Worm (Caenorhabditis elegans) whole organism, late embryonic: ENCODE data around the gene F54E12.2.

ENCODE experiments used
- ceh-2 ChIP-seq: sonication (generic microtip); optimal IDR thresholded peaks from 2 replicates; lab custom pipeline; 2016; ENCODE audit warnings: missing genotype, missing genetic modification characterization, missing compliant biosample characterization
- ceh-24 ChIP-seq: sonication (generic microtip); optimal IDR thresholded peaks from 2 replicates; lab custom pipeline; 2016; ENCODE audit warnings: mild to moderate bottlenecking, missing genetic modification characterization, missing compliant biosample characterization
- ceh-31 ChIP-seq: sonication (generic microtip); optimal IDR thresholded peaks from 2 replicates; lab custom pipeline; 2016; ENCODE audit warnings: missing genetic modification characterization, missing compliant biosample characterization
- ceh-9 ChIP-seq: sonication (generic microtip); optimal IDR thresholded peaks from 2 replicates; lab custom pipeline; 2016; ENCODE audit warnings: mild to moderate bottlenecking, missing genetic modification characterization, inconsistent platforms, missing compliant biosample characterization
- che-1 ChIP-seq: sonication (generic microtip); optimal IDR thresholded peaks from 2 replicates; lab custom pipeline; 2016; ENCODE audit warnings: mild to moderate bottlenecking, missing genetic modification characterization, missing compliant biosample characterization
- dve-1 ChIP-seq: sonication (generic microtip); optimal IDR thresholded peaks from 2 replicates; lab custom pipeline; 2017; ENCODE audit warnings: antibody characterized with exemption, mild to moderate bottlenecking, missing genetic modification characterization, missing compliant biosample characterization
- elt-2 ChIP-seq: sonication (generic microtip); optimal IDR thresholded peaks from 2 replicates; lab custom pipeline; 2016; ENCODE audit warnings: missing genetic modification reagents, missing genetic modification characterization, missing compliant biosample characterization
- fkh-10 ChIP-seq: fragments of 150-350 bp; optimal IDR thresholded peaks from 2 replicates; lab custom pipeline; 2014; ENCODE audit warnings: missing biosample characterization, missing genetic modification reagents, missing genetic modification characterization
- fkh-6 ChIP-seq: sonication (generic microtip); optimal IDR thresholded peaks from 2 replicates; lab custom pipeline; 2016; ENCODE audit warnings: missing genetic modification characterization, missing compliant biosample characterization
- hlh-15 ChIP-seq: sonication (generic microtip); optimal IDR thresholded peaks from 2 replicates; lab custom pipeline; 2016; ENCODE audit warnings: missing genetic modification characterization, missing compliant biosample characterization
- nhr-232 ChIP-seq: sonication (generic microtip); optimal IDR thresholded peaks from 2 replicates; lab custom pipeline; 2016; ENCODE audit warnings: missing genetic modification characterization, missing compliant biosample characterization
- odd-2 ChIP-seq: sonication (generic microtip); optimal IDR thresholded peaks from 2 replicates; lab custom pipeline; 2017; ENCODE audit warnings: antibody characterized with exemption, mild to moderate bottlenecking, missing genetic modification characterization, missing compliant biosample characterization
- pag-3 ChIP-seq: sonication (generic microtip); optimal IDR thresholded peaks from 2 replicates; lab custom pipeline; 2016; ENCODE audit warnings: missing compliant biosample characterization, missing genetic modification characterization, borderline replicate concordance
- pha-2 ChIP-seq: sonication (generic microtip); optimal IDR thresholded peaks from 2 replicates; lab custom pipeline; 2017; ENCODE audit warnings: mild to moderate bottlenecking, missing genetic modification characterization, missing compliant biosample characterization
- rnt-1 ChIP-seq: sonication (generic microtip); optimal IDR thresholded peaks from 2 replicates; lab custom pipeline; 2016; ENCODE audit warnings: missing genetic modification characterization, missing compliant biosample characterization
- sox-2 ChIP-seq: fragments of 200-800 bp; sonication (Bioruptor generic); IDR thresholded peaks from 2 replicates; pipeline ENCODE4 v1.3.6; 2022; ENCODE audit warnings: missing genetic modification reagents, missing genetic modification characterization, missing compliant biosample characterization
- syd-9 ChIP-seq: sonication (generic microtip); optimal IDR thresholded peaks from 2 replicates; lab custom pipeline; 2016; ENCODE audit warnings: mild to moderate bottlenecking, missing genetic modification characterization, moderate library complexity, missing compliant biosample characterization
- ttx-3 ChIP-seq: sonication (generic microtip); optimal IDR thresholded peaks from 2 replicates; lab custom pipeline; 2016; ENCODE audit warnings: missing genetic modification reagents, missing genetic modification characterization, missing compliant biosample characterization
- unc-3 ChIP-seq, 2 experiments: fragments of 200-800 bp in 1 of 2; sonication (Bioruptor generic) in 1 of 2; sonication (generic microtip) in 1 of 2; conservative IDR thresholded peaks in 1 of 2; optimal IDR thresholded peaks in 1 of 2; 2 replicates each; pipeline versions ENCODE4 v1.3.6 to Lab custom; 2016 to 2022; ENCODE audit warnings: missing compliant biosample characterization in 2 of 2, missing genetic modification characterization in 2 of 2, missing genetic modification reagents in 1 of 2
- unc-55 ChIP-seq: sonication (generic microtip); optimal IDR thresholded peaks from 2 replicates; lab custom pipeline; 2017; ENCODE audit warnings: missing biosample characterization, missing genetic modification reagents, missing genetic modification characterization
- zip-5 ChIP-seq: sonication (generic microtip); optimal IDR thresholded peaks from 2 replicates; lab custom pipeline; 2016; ENCODE audit warnings: missing genetic modification characterization, missing compliant biosample characterization

F54E12.2 gene

DNA sequence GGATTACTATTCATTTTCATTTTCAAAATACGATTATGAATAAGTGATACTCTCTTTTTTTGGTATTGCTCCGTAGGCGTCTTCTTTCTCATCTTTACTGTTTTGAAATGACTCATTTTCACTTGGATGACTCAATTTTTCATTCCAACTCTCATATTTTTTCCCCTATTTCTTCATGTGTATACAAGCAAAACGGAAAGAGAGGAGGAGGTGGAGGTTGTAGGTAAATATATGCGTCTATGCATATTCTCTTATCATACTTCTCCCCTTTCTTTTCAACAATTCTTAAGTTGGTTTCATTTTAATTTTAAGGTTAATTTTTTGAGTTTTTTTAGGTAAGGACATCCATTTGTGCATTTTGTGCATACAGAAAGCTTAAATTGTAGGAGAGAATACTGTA lies 50.9 kb downstream of the F54E12.2 start:
- TF ChIP-seq nhr-232 (tag; lab: Kevin White, UChicago) = no peak
- no peak for TF ChIP-seq ceh-9 (tag; lab: Kevin White, UChicago)
- TF ChIP-seq unc-55 = no peak
- no peak for TF ChIP-seq ttx-3 (tag; lab: Kevin White, UChicago)
- TF ChIP-seq ceh-2 (tag; lab: Kevin White, UChicago) = no peak
- TF ChIP-seq odd-2 (tag; lab: Kevin White, UChicago) = no peak
- TF ChIP-seq syd-9 (tag; lab: Kevin White, UChicago) = no peak
- TF ChIP-seq pag-3 (tag; lab: Kevin White, UChicago) = no peak
- no peak for TF ChIP-seq rnt-1 (tag; lab: Kevin White, UChicago)
- no peak for TF ChIP-seq pha-2
- no peak for TF ChIP-seq fkh-6 (tag; lab: Kevin White, UChicago)
- TF ChIP-seq unc-3 (GFP tag; conservative IDR thresholded peaks at IDR 0.05; lab: Robert Waterston, UW) = no peak
- no peak for TF ChIP-seq unc-3 (tag; optimal IDR thresholded peaks at IDR 0.05; lab: Kevin White, UChicago)
- TF ChIP-seq sox-2 (GFP tag; lab: Robert Waterston, UW) = no peak
- TF ChIP-seq ceh-31 (tag; lab: Kevin White, UChicago) = no peak

DNA sequence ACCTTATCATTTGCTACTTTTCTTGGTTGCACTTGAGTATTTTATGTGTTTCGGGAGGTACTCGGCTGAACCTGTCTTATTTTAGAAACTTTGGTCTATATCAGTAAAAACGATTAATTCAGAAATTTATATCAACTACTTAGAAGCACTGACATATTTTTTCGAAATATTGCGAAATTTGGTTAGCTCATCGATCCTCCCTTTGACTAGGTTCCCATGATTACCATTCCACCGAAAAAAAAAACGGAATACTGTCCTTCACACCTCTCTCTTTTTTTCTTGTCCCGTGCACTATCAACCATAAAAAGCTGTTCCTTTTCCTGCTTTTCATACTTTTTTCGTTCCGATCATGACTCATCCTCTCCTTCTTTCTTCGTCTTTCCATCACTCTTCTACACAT lies 51.7 kb downstream of the F54E12.2 start:
- TF ChIP-seq ceh-24 (tag; lab: Kevin White, UChicago) (no peak), odd-2 (tag; lab: Kevin White, UChicago) (no peak), che-1 (tag; lab: Kevin White, UChicago) (no peak), fkh-10 (no peak), hlh-15 (tag; lab: Kevin White, UChicago) (no peak), zip-5 (no peak)

DNA sequence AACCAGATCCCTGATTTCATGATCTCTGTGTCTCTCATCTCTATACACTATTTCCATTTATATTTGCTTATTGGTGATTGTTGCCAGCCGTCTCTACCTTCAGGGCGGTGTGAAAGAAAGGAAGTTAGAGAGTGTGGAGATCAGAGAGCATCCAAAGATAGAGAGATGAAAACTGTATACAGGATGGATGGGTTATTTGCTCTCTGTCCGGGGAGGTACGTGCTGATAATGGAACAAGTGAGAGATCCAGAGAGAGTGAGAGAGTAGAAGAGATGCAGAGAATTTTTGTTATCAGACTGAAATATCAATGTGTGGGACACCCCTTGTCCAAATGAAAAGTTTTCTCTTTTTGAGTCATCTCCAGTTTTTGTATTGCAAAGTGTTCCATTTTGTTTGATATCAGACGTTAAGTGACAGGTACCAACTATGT lies 52.9 kb downstream of the F54E12.2 start:
- TF ChIP-seq fkh-10 = no peak
- peak; percentile 77 for TF ChIP-seq elt-2
- TF ChIP-seq dve-1 = peak; percentile 63
- TF ChIP-seq, all 69 proteins: peak for 2
